Worm (Caenorhabditis elegans) whole organism, L4 larva: ENCODE results near the gene nifk-1.

Experiments
- F10B5.3 ChIP-seq: sonication (generic microtip); optimal IDR thresholded peaks from 2 replicates; lab custom pipeline; 2016; ENCODE audit warnings: mild to moderate bottlenecking, missing genetic modification characterization, missing compliant biosample characterization
- F37D6.2 ChIP-seq: sonication (generic microtip); optimal IDR thresholded peaks from 2 replicates; lab custom pipeline; 2016; ENCODE audit warnings: mild to moderate bottlenecking, missing genetic modification characterization, missing compliant biosample characterization
- F44E2.7 ChIP-seq: fragments of 200-800 bp; sonication (Bioruptor generic); IDR thresholded peaks from 2 replicates; pipeline ENCODE4 v2.1.2; 2022; ENCODE audit warnings: missing genetic modification characterization, missing compliant biosample characterization
- T20F7.1 ChIP-seq: fragments of 200-800 bp; sonication (Bioruptor generic); optimal IDR thresholded peaks from 2 replicates; lab custom pipeline; 2018; ENCODE audit warnings: mild to moderate bottlenecking, missing genetic modification characterization, missing compliant biosample characterization
- T26A8.4 ChIP-seq: fragments of 200-800 bp; sonication (Bioruptor generic); IDR thresholded peaks from 2 replicates; pipeline ENCODE4 v1.3.6; 2022; ENCODE audit warnings: missing genetic modification characterization, missing compliant biosample characterization
- daf-16 ChIP-seq, 3 experiments: sonication (generic microtip); optimal IDR thresholded peaks; 2 replicates each; lab custom pipeline; 2016 to 2017; ENCODE audit warnings: missing genetic modification characterization in 3 of 3, missing genetic modification reagents in 3 of 3, mild to moderate bottlenecking in 2 of 3, missing compliant biosample characterization in 2 of 3, missing biosample characterization in 1 of 3, moderate library complexity in 1 of 3
- dmd-6 ChIP-seq: fragments of 200-800 bp; sonication (Bioruptor generic); IDR thresholded peaks from 2 replicates; pipeline ENCODE4 v1.3.6; 2022; ENCODE audit warnings: missing genetic modification reagents, missing genetic modification characterization, missing compliant biosample characterization
- dpl-1 ChIP-seq: fragments of 150-350 bp; optimal IDR thresholded peaks from 2 replicates; lab custom pipeline; 2014; ENCODE audit warnings: missing biosample characterization, missing genetic modification reagents, missing genetic modification characterization
- hlh-11 ChIP-seq: fragments of 200-800 bp; sonication (Bioruptor generic); optimal IDR thresholded peaks from 2 replicates; lab custom pipeline; 2018; ENCODE audit warnings: mild to moderate bottlenecking, missing genetic modification characterization, missing compliant biosample characterization
- lin-38 ChIP-seq: fragments of 200-800 bp; sonication (Bioruptor generic); IDR thresholded peaks from 2 replicates; pipeline ENCODE4 v1.3.6; 2022; ENCODE audit warnings: missing genetic modification reagents, missing genetic modification characterization, missing compliant biosample characterization
- lir-3 ChIP-seq: sonication (generic microtip); optimal IDR thresholded peaks from 2 replicates; lab custom pipeline; 2016; ENCODE audit warnings: mild to moderate bottlenecking, missing genetic modification characterization, missing compliant biosample characterization
- mes-2 ChIP-seq: sonication (generic microtip); optimal IDR thresholded peaks from 2 replicates; lab custom pipeline; 2016; ENCODE audit warnings: missing genotype, mild to moderate bottlenecking, missing genetic modification characterization, missing compliant biosample characterization; ENCODE audit not compliant: poor library complexity, severe bottlenecking
- mxl-2 ChIP-seq: fragments of 200-800 bp; sonication (Bioruptor generic); conservative IDR thresholded peaks from 2 replicates; pipeline ENCODE4 v1.3.6; 2022; ENCODE audit warnings: missing genetic modification reagents, missing genetic modification characterization, missing compliant biosample characterization
- nhr-10 ChIP-seq: fragments of 150-350 bp; optimal IDR thresholded peaks from 2 replicates; lab custom pipeline; 2014; ENCODE audit warnings: missing biosample characterization, missing genetic modification characterization
- nhr-11 ChIP-seq: fragments of 150-350 bp; optimal IDR thresholded peaks from 2 replicates; lab custom pipeline; 2014; ENCODE audit warnings: missing biosample characterization, missing genetic modification characterization
- nhr-28 ChIP-seq: fragments of 150-350 bp; optimal IDR thresholded peaks from 2 replicates; lab custom pipeline; 2014; ENCODE audit warnings: missing biosample characterization, missing genetic modification characterization
- nhr-42 ChIP-seq: fragments of 200-800 bp; sonication (Bioruptor generic); IDR thresholded peaks from 2 replicates; pipeline ENCODE4 v1.3.6; 2022; ENCODE audit warnings: missing genetic modification characterization, missing compliant biosample characterization
- nhr-77 ChIP-seq: fragments of 150-350 bp; optimal IDR thresholded peaks from 2 replicates; lab custom pipeline; 2014; ENCODE audit warnings: missing biosample characterization, missing genetic modification characterization
- php-3 ChIP-seq: fragments of 200-800 bp; sonication (Bioruptor generic); IDR thresholded peaks from 2 replicates; pipeline ENCODE4 v1.3.6; 2022; ENCODE audit warnings: missing genetic modification reagents, missing genetic modification characterization, missing compliant biosample characterization
- pqm-1 ChIP-seq: sonication (generic microtip); optimal IDR thresholded peaks from 2 replicates; lab custom pipeline; 2017; ENCODE audit warnings: missing biosample characterization, missing genetic modification characterization
- saeg-2 ChIP-seq: fragments of 200-800 bp; sonication (Bioruptor generic); IDR thresholded peaks from 2 replicates; pipeline ENCODE4 v1.3.6; 2022; ENCODE audit warnings: missing genetic modification reagents, missing genetic modification characterization, missing compliant biosample characterization
- set-16 ChIP-seq: fragments of 200-800 bp; sonication (Bioruptor generic); IDR thresholded peaks from 2 replicates; pipeline ENCODE4 v1.3.6; 2022; ENCODE audit warnings: missing genetic modification reagents, missing genetic modification characterization, missing compliant biosample characterization
- snpc-1.2 ChIP-seq: fragments of 200-800 bp; sonication (Bioruptor generic); IDR thresholded peaks from 2 replicates; pipeline ENCODE4 v1.3.6; 2022; ENCODE audit warnings: missing genetic modification reagents, missing genetic modification characterization, missing compliant biosample characterization
- zip-2 ChIP-seq: fragments of 150-350 bp; optimal IDR thresholded peaks from 2 replicates; lab custom pipeline; 2014; ENCODE audit warnings: missing biosample characterization, missing genetic modification characterization

Gene nifk-1

DNA sequence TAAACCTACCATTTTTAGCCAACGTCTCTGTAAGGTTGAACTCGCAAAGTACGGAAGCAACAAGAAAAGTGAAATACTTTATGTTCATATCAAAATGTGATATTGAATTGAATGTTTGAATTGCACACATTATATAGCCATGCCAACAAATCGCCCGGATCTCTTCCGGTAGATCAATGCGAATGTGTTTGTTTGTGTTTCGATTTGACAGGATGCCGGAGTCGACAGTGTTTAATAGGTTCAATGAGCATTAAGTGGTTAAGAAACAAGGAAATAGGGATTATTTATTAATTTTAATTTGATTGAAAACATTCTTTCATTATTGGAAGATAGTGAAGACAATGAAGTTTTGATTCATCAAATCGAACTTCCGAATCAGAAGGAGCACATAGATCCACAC lies 46.9 kb downstream of the nifk-1 start, which contains the start of gene pqn-29:
Gene pqn-29 (minus strand): TSS at position 101 of the 400 bp plus-strand sequence.
- TF ChIP-seq nhr-77 (tag; lab: Kevin White, UChicago), result no peak
- no peak for TF ChIP-seq nhr-11 (tag; lab: Kevin White, UChicago)
- TF ChIP-seq dpl-1, result no peak
- TF ChIP-seq lin-38 (GFP tag; lab: Robert Waterston, UW), result no peak
- TF ChIP-seq mxl-2 (GFP tag; lab: Robert Waterston, UW), result no peak
- no peak for TF ChIP-seq zip-2 (tag; lab: Kevin White, UChicago)
- no peak for TF ChIP-seq mes-2 (tag; lab: Kevin White, UChicago)
- TF ChIP-seq F44E2.7 (GFP tag; lab: Robert Waterston, UW), result no peak
- no peak for TF ChIP-seq set-16
- TF ChIP-seq F37D6.2 (tag; lab: Kevin White, UChicago), result no peak
- TF ChIP-seq T26A8.4 (GFP tag; lab: Robert Waterston, UW), result no peak
- no peak for TF ChIP-seq snpc-1.2 (GFP tag; lab: Robert Waterston, UW)
- TF ChIP-seq, all 104 proteins: peak for 0

DNA sequence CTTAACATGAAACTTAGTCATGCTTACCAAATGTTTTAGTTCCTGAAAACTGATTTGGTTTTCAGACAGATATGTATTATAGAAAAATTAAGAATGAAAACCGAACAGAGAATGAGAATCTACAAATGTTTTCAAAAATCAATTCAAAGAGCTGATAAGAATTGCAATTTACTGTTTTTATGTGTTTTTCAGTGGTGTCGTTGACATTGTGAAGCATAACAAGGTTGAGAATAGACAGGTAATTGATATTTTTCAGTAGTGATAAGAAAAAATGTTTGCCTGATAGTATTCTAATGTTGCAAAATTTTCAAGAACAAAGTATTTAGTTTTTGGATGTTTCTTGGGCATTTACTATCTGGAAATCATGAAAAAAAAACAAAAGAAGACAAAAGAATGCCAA lies 49.8 kb downstream of the nifk-1 start, which contains the start of gene pfas-1:
Gene pfas-1 (minus strand): TSS at position 49 of the 400 bp plus-strand sequence.
- TF ChIP-seq nhr-42 (GFP tag; lab: Robert Waterston, UW) (no peak), T20F7.1 (GFP tag; lab: Kevin White, UChicago) (peak; percentile 20), nhr-10 (tag; lab: Kevin White, UChicago) (no peak), daf-16 (GFP tag; optimal IDR thresholded peaks at IDR 0.05; lab: Kevin White, UChicago) (no peak), daf-16 (tag; optimal IDR thresholded peaks at IDR 0.05; lab: Kevin White, UChicago) (peak; percentile 91), dmd-6 (GFP tag; lab: Robert Waterston, UW) (peak; percentile 68), pqm-1 (peak; percentile 79), saeg-2 (no peak), lir-3 (tag; lab: Kevin White, UChicago) (no peak), nhr-28 (tag; lab: Kevin White, UChicago) (peak; percentile 73), F10B5.3 (tag; lab: Kevin White, UChicago) (no peak), php-3 (GFP tag; lab: Robert Waterston, UW) (peak; percentile 91), hlh-11 (tag; lab: Kevin White, UChicago) (peak; percentile 41)
